Worm (Caenorhabditis elegans) whole organism, L4/young adult: ENCODE measurements around the gene nspc-13.

Source experiments
- W03F9.2 ChIP-seq: fragments of 150-350 bp; optimal IDR thresholded peaks from 2 replicates; lab custom pipeline; 2014; ENCODE audit warnings: missing biosample characterization, missing genetic modification characterization
- him-1 ChIP-seq: sonication (generic microtip); optimal IDR thresholded peaks from 2 replicates; lab custom pipeline; 2016; ENCODE audit warnings: missing genotype, missing genetic modification reagents, missing genetic modification characterization, missing compliant biosample characterization

DNA sequence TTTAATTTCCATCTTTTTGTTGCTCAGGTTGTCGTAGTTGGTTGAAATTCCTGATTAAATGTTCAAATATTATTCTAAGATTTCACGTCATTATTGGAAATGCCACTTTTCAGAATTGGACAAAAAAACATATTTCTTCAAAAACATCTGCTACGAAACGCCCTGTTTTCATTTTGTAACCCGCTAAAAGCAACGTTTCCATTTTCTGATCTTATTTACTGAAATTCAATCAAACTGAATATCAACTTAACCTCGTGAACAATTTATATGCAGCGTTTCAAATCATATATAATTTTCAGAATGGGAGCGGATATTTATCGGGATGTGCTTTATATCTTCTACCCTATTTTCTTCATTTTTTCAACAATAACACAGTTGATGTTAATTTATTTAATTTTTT is 33.8 kb upstream of the nspc-13 start, which contains the start of gene srd-40:
- TF ChIP-seq him-1 (tag; lab: Kevin White, UChicago) (no peak), W03F9.2 (tag; lab: Kevin White, UChicago) (no peak)
